Worm (Caenorhabditis elegans): ENCODE data around the gene cyn-16.

cyn-16 gene

ce11 chrII:11978920-11979319 lies 57.6 kb downstream of the cyn-16 start:
- TF ChIP-seq mep-1 (tag; optimal IDR thresholded peaks at IDR 0.05) (no peak), ces-1 (GFP tag; optimal IDR thresholded peaks at IDR 0.05) (no peak), ceh-43 (GFP tag; optimal IDR thresholded peaks at IDR 0.05) (no peak), unc-120 (tag; optimal IDR thresholded peaks at IDR 0.05; ENCODE audit: poor library complexity, severe bottlenecking) (no peak), cnd-1 (tag; optimal IDR thresholded peaks at IDR 0.05) (no peak), lin-32 (GFP tag; optimal IDR thresholded peaks at IDR 0.05) (no peak), ceh-39 (tag; optimal IDR thresholded peaks at IDR 0.05) (no peak), elt-1 (tag; optimal IDR thresholded peaks at IDR 0.05; ENCODE audit: borderline replicate concordance, insufficient read depth) (no peak), elt-3 (tag; optimal IDR thresholded peaks at IDR 0.05) (no peak), mls-2 (tag; optimal IDR thresholded peaks at IDR 0.05) (no peak), hlh-1 (tag; optimal IDR thresholded peaks at IDR 0.05) (no peak), nhr-2 (tag; optimal IDR thresholded peaks at IDR 0.05) (no peak), ztf-11 (tag; optimal IDR thresholded peaks at IDR 0.05) (no peak), pha-4 (tag; optimal IDR thresholded peaks at IDR 0.05) (no peak), flh-1 (GFP tag; optimal IDR thresholded peaks at IDR 0.05) (no peak), sptf-1 (tag; optimal IDR thresholded peaks at IDR 0.05) (no peak), unc-62 (GFP tag; optimal IDR thresholded peaks at IDR 0.05) (no peak), lsy-2 (tag; optimal IDR thresholded peaks at IDR 0.05) (no peak), tbx-8 (GFP tag; optimal IDR thresholded peaks at IDR 0.05) (no peak)

DNA sequence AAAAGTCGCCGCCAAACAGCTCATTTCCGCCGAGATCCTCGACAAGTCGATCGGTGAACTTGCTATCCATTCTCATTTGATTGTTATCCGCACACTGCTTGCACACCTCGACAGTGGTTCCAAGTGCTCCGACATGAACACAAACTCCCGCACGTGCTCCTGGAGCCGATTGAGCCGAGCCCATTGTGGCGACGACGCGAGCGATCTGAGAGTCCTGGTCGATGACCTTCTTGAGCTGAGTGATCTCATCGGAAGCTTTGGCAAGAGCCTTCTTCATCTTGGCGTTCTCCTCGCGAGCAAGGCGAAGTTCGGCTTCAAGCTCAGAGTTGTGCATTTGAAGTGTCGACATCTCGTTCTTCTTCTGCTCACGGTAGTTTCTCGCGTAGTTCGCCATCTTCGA lies 58.1 kb downstream of the cyn-16 start:
- TF ChIP-seq nhr-237 (tag; optimal IDR thresholded peaks at IDR 0.05) (no peak), zip-8 (tag; optimal IDR thresholded peaks at IDR 0.05) (no peak), nhr-12 (tag; optimal IDR thresholded peaks at IDR 0.05) (no peak)
